Worm (Caenorhabditis elegans) whole organism, L2 larva: ENCODE measurements around the gene Y53C12A.3.

ENCODE experiments used
- aly-2 ChIP-seq: fragments of 150-350 bp; optimal IDR thresholded peaks from 2 replicates; lab custom pipeline; 2014; ENCODE audit warnings: missing biosample characterization, missing genetic modification characterization
- mab-5 ChIP-seq: fragments of 150-350 bp; optimal IDR thresholded peaks from 2 replicates; lab custom pipeline; 2014; ENCODE audit warnings: missing biosample characterization, missing genetic modification characterization
- mdl-1 ChIP-seq, 2 experiments: fragments of 150-350 bp in 1 of 2; sonication (generic microtip) in 1 of 2; optimal IDR thresholded peaks; 2 replicates each; lab custom pipeline; 2017; ENCODE audit warnings: missing biosample characterization in 2 of 2, missing genetic modification characterization in 2 of 2

DNA sequence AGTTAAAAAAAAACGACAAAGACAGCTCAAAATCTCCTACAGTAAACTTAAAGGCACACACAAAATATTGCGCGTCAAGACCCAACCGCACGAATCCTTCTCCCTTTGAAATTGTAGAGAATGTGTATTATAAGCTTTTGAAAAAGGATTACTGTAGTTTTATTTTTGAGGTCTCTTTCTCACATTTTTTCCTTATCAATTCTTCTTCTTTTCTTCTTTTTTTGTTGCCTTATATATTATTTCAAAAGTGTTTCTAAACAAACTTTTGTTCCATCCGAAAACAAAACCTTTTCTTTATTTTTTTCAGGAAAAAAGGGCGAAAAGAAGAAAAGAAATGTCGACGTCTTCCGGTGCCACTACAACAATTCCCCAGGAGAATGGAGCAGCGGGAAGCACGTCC lies 25.5 kb downstream of the Y53C12A.3 start, which contains the start of gene ZK1320.13:
- no peak for TF ChIP-seq aly-2 (tag; lab: Kevin White, UChicago)
- no peak for TF ChIP-seq mab-5
- TF ChIP-seq mdl-1 (tag; optimal IDR thresholded peaks at IDR 0.05; lab: Kevin White, UChicago), result no peak
